Worm (Caenorhabditis elegans) whole organism, early embryonic: ENCODE data around the gene bcmo-1.

Source experiments
- ama-1 ChIP-seq: fragments of 150-350 bp; optimal IDR thresholded peaks from 2 replicates; lab custom pipeline; 2014
- ceh-13 ChIP-seq: fragments of 200-800 bp; sonication (Bioruptor generic); optimal IDR thresholded peaks from 2 replicates; lab custom pipeline; 2018; ENCODE audit warnings: mild to moderate bottlenecking, missing genetic modification characterization, missing compliant biosample characterization
- ets-7 ChIP-seq: sonication (generic microtip); optimal IDR thresholded peaks from 2 replicates; lab custom pipeline; 2016; ENCODE audit warnings: missing genotype, missing genetic modification characterization, missing compliant biosample characterization
- scrt-1 ChIP-seq: fragments of 200-800 bp; sonication (Bioruptor generic); IDR thresholded peaks from 2 replicates; pipeline ENCODE4 v1.3.6; 2022; ENCODE audit warnings: missing genetic modification characterization, missing compliant biosample characterization
- sea-1 ChIP-seq: fragments of 200-800 bp; sonication (Bioruptor generic); conservative IDR thresholded peaks from 2 replicates; pipeline ENCODE4 v1.3.6; 2022; ENCODE audit warnings: missing genetic modification characterization, missing compliant biosample characterization
- tra-4 ChIP-seq: sonication (generic microtip); optimal IDR thresholded peaks from 2 replicates; lab custom pipeline; 2017; ENCODE audit warnings: missing genetic modification characterization, missing compliant biosample characterization

DNA sequence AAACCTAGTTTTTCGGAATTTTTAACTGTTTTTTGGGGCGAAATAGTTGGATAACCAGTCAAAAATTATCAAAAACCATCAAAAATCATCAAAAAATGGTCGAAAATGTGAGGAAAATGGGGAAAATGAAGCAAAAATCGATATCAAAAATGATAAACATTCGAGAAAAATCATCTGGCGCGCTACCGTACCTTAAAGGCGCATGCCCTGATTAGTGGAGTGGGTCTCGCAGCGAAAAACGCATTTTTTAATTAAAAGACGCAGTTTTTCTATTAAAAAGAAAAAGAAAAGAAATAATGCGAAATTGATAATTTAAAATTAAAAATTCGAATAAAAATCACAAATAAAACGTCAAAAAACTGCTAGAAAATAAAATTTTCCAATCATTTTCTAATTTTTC lies 49.9 kb downstream of the bcmo-1 start, which contains the start of gene F35C5.1:
- TF ChIP-seq ceh-13 (GFP tag; lab: Kevin White, UChicago) (no peak), ama-1 (lab: Kevin White, UChicago) (no peak), scrt-1 (GFP tag; lab: Robert Waterston, UW) (no peak), ets-7 (no peak), sea-1 (GFP tag; lab: Robert Waterston, UW) (no peak), tra-4 (tag; lab: Kevin White, UChicago) (no peak)
